Worm (Caenorhabditis elegans): ENCODE data around the gene F23A7.1.

DNA sequence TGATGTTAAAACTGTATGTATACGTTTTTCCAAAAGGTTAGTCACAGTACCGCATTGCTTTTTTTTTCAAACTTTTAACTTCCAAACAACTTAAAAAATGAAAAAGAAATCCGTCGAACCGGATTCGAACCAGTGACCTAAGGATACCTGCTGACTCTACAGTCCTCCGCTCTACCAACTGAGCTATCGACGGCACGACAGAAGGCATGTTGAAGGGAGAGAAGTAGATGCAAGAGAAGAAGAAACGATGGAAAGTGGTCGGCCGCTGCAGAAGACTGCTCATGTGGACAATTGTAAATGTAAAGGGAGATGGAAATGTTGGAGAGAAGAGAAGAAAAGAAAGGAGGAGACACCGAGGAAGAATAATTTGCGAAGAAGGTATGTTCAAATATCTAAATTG is 7.5 kb upstream of the F23A7.1 start:
- peak; percentile 95 for TF ChIP-seq klf-2 (GFP tag; conservative IDR thresholded peaks at IDR 0.05)
- TF ChIP-seq ztf-29 (GFP tag; IDR thresholded peaks at IDR 0.05), result peak; percentile 90
